Worm (Caenorhabditis elegans): ENCODE measurements around the gene F59B1.4.

Gene F59B1.4

ce11 chrV:3588223-3588622 is 38.6 kb downstream of the F59B1.4 start:
- TF ChIP-seq him-1 (tag; optimal IDR thresholded peaks at IDR 0.05) (no peak), dao-5 (tag; optimal IDR thresholded peaks at IDR 0.05) (no peak), W03F9.2 (tag; optimal IDR thresholded peaks at IDR 0.05) (no peak)

ce11 chrV:3587633-3588032 is 39.2 kb downstream of the F59B1.4 start:
- TF ChIP-seq dao-5 (tag; optimal IDR thresholded peaks at IDR 0.05) (no peak), W03F9.2 (tag; optimal IDR thresholded peaks at IDR 0.05) (no peak), him-1 (tag; optimal IDR thresholded peaks at IDR 0.05) (no peak)

- no peak for TF ChIP-seq W03F9.2 (tag; optimal IDR thresholded peaks at IDR 0.05)
- no peak for TF ChIP-seq him-1 (tag; optimal IDR thresholded peaks at IDR 0.05)
- TF ChIP-seq dao-5 (tag; optimal IDR thresholded peaks at IDR 0.05) = no peak
Measured at ce11 chrV:3586014-3586689, 40.7 kb downstream of the F59B1.4 start, which contains the start of the genes rpl-11.1 and T22F3.2. TSS of gene rpl-11.1 (minus strand) at chrV:3586064. TSS of gene T22F3.2 (plus strand) at chrV:3586639.

- TF ChIP-seq W03F9.2 (tag; optimal IDR thresholded peaks at IDR 0.05) = no peak
- TF ChIP-seq dao-5 (tag; optimal IDR thresholded peaks at IDR 0.05) = no peak
- no peak for TF ChIP-seq him-1 (tag; optimal IDR thresholded peaks at IDR 0.05)
Measured at ce11 chrV:3585011-3585410, 41.8 kb downstream of the F59B1.4 start.

ce11 chrV:3583622-3584021 is 43.2 kb downstream of the F59B1.4 start:
- TF ChIP-seq W03F9.2 (tag; optimal IDR thresholded peaks at IDR 0.05) (no peak), dao-5 (tag; optimal IDR thresholded peaks at IDR 0.05) (no peak), him-1 (tag; optimal IDR thresholded peaks at IDR 0.05) (no peak)

- no peak for TF ChIP-seq him-1 (tag; optimal IDR thresholded peaks at IDR 0.05)
- no peak for TF ChIP-seq W03F9.2 (tag; optimal IDR thresholded peaks at IDR 0.05)
- TF ChIP-seq dao-5 (tag; optimal IDR thresholded peaks at IDR 0.05) = no peak
Measured at ce11 chrV:3582671-3583070, 44.2 kb downstream of the F59B1.4 start.

- no peak for TF ChIP-seq dao-5 (tag; optimal IDR thresholded peaks at IDR 0.05)
- peak; percentile 32 for TF ChIP-seq W03F9.2 (tag; optimal IDR thresholded peaks at IDR 0.05)
Measured at ce11 chrV:3582086-3582485, 44.8 kb downstream of the F59B1.4 start.

ce11 chrV:3581643-3582042 is 45.2 kb downstream of the F59B1.4 start:
- no peak for TF ChIP-seq him-1 (tag; optimal IDR thresholded peaks at IDR 0.05)
- no peak for TF ChIP-seq W03F9.2 (tag; optimal IDR thresholded peaks at IDR 0.05)
- TF ChIP-seq dao-5 (tag; optimal IDR thresholded peaks at IDR 0.05) = no peak

ce11 chrV:3581034-3581433 is 45.8 kb downstream of the F59B1.4 start:
- TF ChIP-seq him-1 (tag; optimal IDR thresholded peaks at IDR 0.05) (no peak), dao-5 (tag; optimal IDR thresholded peaks at IDR 0.05) (no peak), W03F9.2 (tag; optimal IDR thresholded peaks at IDR 0.05) (no peak)

ce11 chrV:3580385-3580784 is 46.5 kb downstream of the F59B1.4 start:
- no peak for TF ChIP-seq him-1 (tag; optimal IDR thresholded peaks at IDR 0.05)
- TF ChIP-seq W03F9.2 (tag; optimal IDR thresholded peaks at IDR 0.05) = no peak
- TF ChIP-seq dao-5 (tag; optimal IDR thresholded peaks at IDR 0.05) = no peak

- no peak for TF ChIP-seq him-1 (tag; optimal IDR thresholded peaks at IDR 0.05)
- TF ChIP-seq W03F9.2 (tag; optimal IDR thresholded peaks at IDR 0.05) = peak; percentile 42
Measured at ce11 chrV:3579795-3580194, 47.0 kb downstream of the F59B1.4 start.

- TF ChIP-seq him-1 (tag; optimal IDR thresholded peaks at IDR 0.05) = no peak
- no peak for TF ChIP-seq W03F9.2 (tag; optimal IDR thresholded peaks at IDR 0.05)
- no peak for TF ChIP-seq dao-5 (tag; optimal IDR thresholded peaks at IDR 0.05)
Measured at ce11 chrV:3579248-3579647, 47.6 kb downstream of the F59B1.4 start.

ce11 chrV:3578813-3579212 is 48.0 kb downstream of the F59B1.4 start, which contains the start of gene pygl-1:
TSS of gene pygl-1 (plus strand) at chrV:3579023.
- TF ChIP-seq W03F9.2 (tag; optimal IDR thresholded peaks at IDR 0.05) (peak; percentile 2), him-1 (tag; optimal IDR thresholded peaks at IDR 0.05) (no peak)

ce11 chrV:3575759-3576158 is 51.1 kb downstream of the F59B1.4 start, which contains the start of gene grl-27:
TSS of gene grl-27 (minus strand) at chrV:3575859.
- TF ChIP-seq him-1 (tag; optimal IDR thresholded peaks at IDR 0.05) (no peak), dao-5 (tag; optimal IDR thresholded peaks at IDR 0.05) (no peak), W03F9.2 (tag; optimal IDR thresholded peaks at IDR 0.05) (no peak)

Data from whole organism, L4/young adult.